Worm (Caenorhabditis elegans): ENCODE measurements around the gene C12D12.3.

C12D12.3 gene

ce11 chrX:3517141-3517540 is 28.0 kb downstream of the C12D12.3 start:
- no peak for TF ChIP-seq unc-62 (GFP tag; optimal IDR thresholded peaks at IDR 0.05)

ce11 chrX:3518494-3518893 is 29.4 kb downstream of the C12D12.3 start, which contains the start of gene npr-16:
TSS of gene npr-16 (plus strand) at chrX:3518794.
- TF ChIP-seq unc-62 (GFP tag; optimal IDR thresholded peaks at IDR 0.05), result no peak

- no peak for TF ChIP-seq unc-62 (GFP tag; optimal IDR thresholded peaks at IDR 0.05)
Measured at ce11 chrX:3526712-3527111, 37.6 kb downstream of the C12D12.3 start.

- no peak for TF ChIP-seq unc-62 (GFP tag; optimal IDR thresholded peaks at IDR 0.05)
Measured at ce11 chrX:3532919-3533318, 43.8 kb downstream of the C12D12.3 start, which contains the start of gene F56B6.6. TSS of gene F56B6.6 (minus strand) at chrX:3533019.

- no peak for TF ChIP-seq unc-62 (GFP tag; optimal IDR thresholded peaks at IDR 0.05)
Measured at ce11 chrX:3534218-3534617, 45.1 kb downstream of the C12D12.3 start.

ce11 chrX:3535505-3535904 is 46.4 kb downstream of the C12D12.3 start:
- no peak for TF ChIP-seq unc-62 (GFP tag; optimal IDR thresholded peaks at IDR 0.05)

ce11 chrX:3536302-3537251 is 47.5 kb downstream of the C12D12.3 start:
- no peak for TF ChIP-seq unc-62 (GFP tag; optimal IDR thresholded peaks at IDR 0.05)

ce11 chrX:3537335-3537734 is 48.2 kb downstream of the C12D12.3 start, which contains the start of gene gyg-1:
TSS of gene gyg-1 (plus strand) at chrX:3537635.
- TF ChIP-seq unc-62 (GFP tag; optimal IDR thresholded peaks at IDR 0.05), result no peak

ce11 chrX:3538067-3538466 is 49.0 kb downstream of the C12D12.3 start:
- no peak for TF ChIP-seq unc-62 (GFP tag; optimal IDR thresholded peaks at IDR 0.05)

ce11 chrX:3540861-3541260 is 51.8 kb downstream of the C12D12.3 start:
- TF ChIP-seq unc-62 (GFP tag; optimal IDR thresholded peaks at IDR 0.05), result no peak
